Worm (Caenorhabditis elegans) whole organism, young adult: ENCODE data around the gene srsx-18.

Source experiments
- B0019.2 ChIP-seq: fragments of 200-800 bp; sonication (Bioruptor generic); conservative IDR thresholded peaks from 2 replicates; pipeline ENCODE4 v1.3.6; 2022; ENCODE audit warnings: missing genetic modification reagents, missing genetic modification characterization, missing compliant biosample characterization
- C17E4.6 ChIP-seq: fragments of 200-800 bp; sonication (Bioruptor generic); IDR thresholded peaks from 2 replicates; pipeline ENCODE4 v1.3.6; 2022; ENCODE audit warnings: missing genetic modification reagents, missing genetic modification characterization, missing compliant biosample characterization
- D2030.7 ChIP-seq: fragments of 200-800 bp; sonication (Bioruptor generic); IDR thresholded peaks from 2 replicates; pipeline ENCODE4 v1.3.6; 2022; ENCODE audit warnings: missing genetic modification reagents, missing genetic modification characterization, missing compliant biosample characterization
- F22D6.2 ChIP-seq: sonication (generic microtip); optimal IDR thresholded peaks from 2 replicates; lab custom pipeline; 2016; ENCODE audit warnings: mild to moderate bottlenecking, missing genetic modification characterization, missing compliant biosample characterization
- F23B12.7 ChIP-seq: sonication (generic microtip); optimal IDR thresholded peaks from 2 replicates; lab custom pipeline; 2017; ENCODE audit warnings: missing genetic modification characterization, mild to moderate bottlenecking, missing compliant biosample characterization, antibody characterized with exemption, moderate library complexity; ENCODE audit not compliant: insufficient read depth
- F33H1.4 ChIP-seq: fragments of 200-800 bp; sonication (Bioruptor generic); IDR thresholded peaks from 2 replicates; pipeline ENCODE4 v1.3.6; 2022; ENCODE audit warnings: missing genetic modification reagents, missing genetic modification characterization, missing compliant biosample characterization
- K11D2.4 ChIP-seq: fragments of 200-800 bp; sonication (Bioruptor generic); IDR thresholded peaks from 2 replicates; pipeline ENCODE4 v1.3.6; 2022; ENCODE audit warnings: missing genetic modification reagents, missing genetic modification characterization, missing compliant biosample characterization
- Y53F4B.3 ChIP-seq: fragments of 200-800 bp; sonication (Bioruptor generic); IDR thresholded peaks from 2 replicates; pipeline ENCODE4 v1.3.6; 2022; ENCODE audit warnings: missing genetic modification reagents, missing genetic modification characterization, missing compliant biosample characterization
- Y53G8AR.9 ChIP-seq: fragments of 200-800 bp; sonication (Bioruptor generic); conservative IDR thresholded peaks from 2 replicates; pipeline ENCODE4 v1.3.6; 2022; ENCODE audit warnings: missing genetic modification reagents, missing genetic modification characterization, missing compliant biosample characterization
- Y67H2A.10 ChIP-seq: fragments of 200-800 bp; sonication (Bioruptor generic); conservative IDR thresholded peaks from 2 replicates; pipeline ENCODE4 v1.3.6; 2022; ENCODE audit warnings: missing genetic modification reagents, missing genetic modification characterization, missing compliant biosample characterization
- Y95B8A.8 ChIP-seq: fragments of 200-800 bp; sonication (Bioruptor generic); IDR thresholded peaks from 2 replicates; pipeline ENCODE4 v1.3.6; 2022; ENCODE audit warnings: missing genetic modification reagents, missing genetic modification characterization, missing compliant biosample characterization
- aptf-2 ChIP-seq: fragments of 200-800 bp; sonication (Bioruptor generic); conservative IDR thresholded peaks from 2 replicates; pipeline ENCODE4 v1.3.6; 2022; ENCODE audit warnings: missing genetic modification reagents, missing genetic modification characterization, missing compliant biosample characterization
- aptf-3 ChIP-seq: fragments of 200-800 bp; sonication (Bioruptor generic); IDR thresholded peaks from 2 replicates; pipeline ENCODE4 v1.3.6; 2022; ENCODE audit warnings: missing genetic modification characterization, missing compliant biosample characterization
- attf-3 ChIP-seq: fragments of 200-800 bp; sonication (Bioruptor generic); conservative IDR thresholded peaks from 2 replicates; pipeline ENCODE4 v1.3.6; 2022; ENCODE audit warnings: missing genetic modification reagents, missing genetic modification characterization, missing compliant biosample characterization
- attf-6 ChIP-seq: fragments of 200-800 bp; sonication (Bioruptor generic); IDR thresholded peaks from 2 replicates; pipeline ENCODE4 v1.3.6; 2022; ENCODE audit warnings: missing genetic modification reagents, missing genetic modification characterization, missing compliant biosample characterization
- bed-2 ChIP-seq: fragments of 200-800 bp; sonication (Bioruptor generic); IDR thresholded peaks from 2 replicates; pipeline ENCODE4 v1.3.6; 2022; ENCODE audit warnings: missing genetic modification reagents, missing genetic modification characterization, missing compliant biosample characterization
- ccch-3 ChIP-seq: fragments of 200-800 bp; sonication (Bioruptor generic); optimal IDR thresholded peaks from 2 replicates; lab custom pipeline; 2018; ENCODE audit warnings: mild to moderate bottlenecking, missing genetic modification characterization, missing compliant biosample characterization
- ceh-27 ChIP-seq: fragments of 200-800 bp; sonication (Bioruptor generic); optimal IDR thresholded peaks from 2 replicates; lab custom pipeline; 2018; ENCODE audit warnings: mild to moderate bottlenecking, missing genetic modification characterization, moderate library complexity, missing compliant biosample characterization
- ceh-79 ChIP-seq: sonication (generic microtip); optimal IDR thresholded peaks from 2 replicates; lab custom pipeline; 2017; ENCODE audit warnings: mild to moderate bottlenecking, missing genetic modification characterization, missing compliant biosample characterization
- die-1 ChIP-seq: sonication (generic microtip); optimal IDR thresholded peaks from 2 replicates; lab custom pipeline; 2016; ENCODE audit warnings: missing genotype, mild to moderate bottlenecking, missing genetic modification characterization, missing compliant biosample characterization
- dox-1 ChIP-seq: fragments of 200-800 bp; sonication (Bioruptor generic); IDR thresholded peaks from 2 replicates; pipeline ENCODE4 v1.3.6; 2022; ENCODE audit warnings: missing genetic modification reagents, missing genetic modification characterization, missing compliant biosample characterization
- fkh-3 ChIP-seq: sonication (generic microtip); optimal IDR thresholded peaks from 2 replicates; lab custom pipeline; 2016; ENCODE audit warnings: mild to moderate bottlenecking, missing genetic modification characterization, missing compliant biosample characterization
- him-1 ChIP-seq: sonication (generic microtip); optimal IDR thresholded peaks from 2 replicates; lab custom pipeline; 2016; ENCODE audit warnings: missing genotype, missing genetic modification reagents, missing genetic modification characterization, missing compliant biosample characterization
- hrde-1 ChIP-seq: sonication (generic microtip); optimal IDR thresholded peaks from 2 replicates; lab custom pipeline; 2016; ENCODE audit warnings: missing genetic modification characterization, mild to moderate bottlenecking, missing compliant biosample characterization, moderate library complexity, missing genotype, missing genetic modification reagents, borderline replicate concordance
- let-526 ChIP-seq: fragments of 200-800 bp; sonication (Bioruptor generic); IDR thresholded peaks from 2 replicates; pipeline ENCODE4 v1.3.6; 2022; ENCODE audit warnings: missing genetic modification reagents, missing genetic modification characterization, missing compliant biosample characterization
- let-607 ChIP-seq, 2 experiments: fragments of 200-800 bp in 1 of 2; sonication (Bioruptor generic) in 1 of 2; sonication (generic microtip) in 1 of 2; optimal IDR thresholded peaks; 2 replicates each; lab custom pipeline; 2016 to 2018; ENCODE audit warnings: mild to moderate bottlenecking in 2 of 2, missing compliant biosample characterization in 2 of 2, missing genetic modification characterization in 2 of 2, moderate library complexity in 2 of 2, missing genotype in 1 of 2
- lin-26 ChIP-seq: fragments of 200-800 bp; sonication (Bioruptor generic); IDR thresholded peaks from 2 replicates; pipeline ENCODE4 v1.3.6; 2022; ENCODE audit warnings: missing genetic modification reagents, missing genetic modification characterization, missing compliant biosample characterization
- lin-35 ChIP-seq, 3 experiments: fragments of 150-350 bp in 2 of 3; sonication (generic microtip) in 1 of 3; optimal IDR thresholded peaks; 2 replicates each; lab custom pipeline; 2014 to 2018; ENCODE audit warnings: missing biosample characterization in 3 of 3, missing genetic modification characterization in 3 of 3, missing genetic modification reagents in 3 of 3
- lin-40 ChIP-seq: sonication (generic microtip); optimal IDR thresholded peaks from 2 replicates; lab custom pipeline; 2016; ENCODE audit warnings: missing genetic modification characterization, mild to moderate bottlenecking, missing compliant biosample characterization, missing genotype, missing genetic modification reagents
- lsy-27 ChIP-seq: sonication (generic microtip); optimal IDR thresholded peaks from 2 replicates; lab custom pipeline; 2017; ENCODE audit warnings: missing genetic modification characterization, mild to moderate bottlenecking, missing compliant biosample characterization, antibody characterized with exemption, missing genotype, borderline replicate concordance; ENCODE audit not compliant: insufficient read depth
- madf-3 ChIP-seq: fragments of 200-800 bp; sonication (Bioruptor generic); IDR thresholded peaks from 2 replicates; pipeline ENCODE4 v1.3.6; 2022; ENCODE audit warnings: missing genetic modification reagents, missing genetic modification characterization, missing compliant biosample characterization
- madf-6 ChIP-seq: fragments of 200-800 bp; sonication (Bioruptor generic); IDR thresholded peaks from 2 replicates; pipeline ENCODE4 v1.3.6; 2022; ENCODE audit warnings: missing genetic modification reagents, missing genetic modification characterization, missing compliant biosample characterization
- madf-8 ChIP-seq: fragments of 200-800 bp; sonication (Bioruptor generic); conservative IDR thresholded peaks from 2 replicates; pipeline ENCODE4 v1.3.6; 2022; ENCODE audit warnings: missing genetic modification reagents, missing genetic modification characterization, missing compliant biosample characterization
- nhr-179 ChIP-seq: sonication (generic microtip); optimal IDR thresholded peaks from 2 replicates; lab custom pipeline; 2016; ENCODE audit warnings: mild to moderate bottlenecking, missing genetic modification characterization, missing compliant biosample characterization
- nhr-80 ChIP-seq: sonication (generic microtip); optimal IDR thresholded peaks from 2 replicates; lab custom pipeline; 2016; ENCODE audit warnings: missing genetic modification characterization, missing compliant biosample characterization
- nhr-90 ChIP-seq: sonication (generic microtip); optimal IDR thresholded peaks from 2 replicates; lab custom pipeline; 2016; ENCODE audit warnings: missing genotype, mild to moderate bottlenecking, missing genetic modification characterization, missing compliant biosample characterization
- pha-4 ChIP-seq: fragments of 150-350 bp; sonication (generic microtip); optimal IDR thresholded peaks from 2 replicates; lab custom pipeline; 2014; ENCODE audit warnings: missing biosample characterization, missing genetic modification reagents, missing genetic modification characterization
- rcor-1 ChIP-seq: fragments of 200-800 bp; sonication (Bioruptor generic); IDR thresholded peaks from 2 replicates; pipeline ENCODE4 v1.3.6; 2022; ENCODE audit warnings: missing genetic modification reagents, missing genetic modification characterization, missing compliant biosample characterization
- sea-2 ChIP-seq: fragments of 200-800 bp; sonication (Bioruptor generic); IDR thresholded peaks from 2 replicates; pipeline ENCODE4 v1.3.6; 2022; ENCODE audit warnings: missing genetic modification characterization, missing compliant biosample characterization
- snpc-1.3 ChIP-seq: sonication (generic microtip); optimal IDR thresholded peaks from 2 replicates; lab custom pipeline; 2017; ENCODE audit warnings: missing genetic modification characterization, mild to moderate bottlenecking, missing compliant biosample characterization, antibody characterized with exemption, moderate library complexity, missing genotype, missing genetic modification reagents; ENCODE audit not compliant: insufficient read depth
- snpc-4 ChIP-seq, 5 experiments: fragments of 150-350 bp in 1 of 5; sonication (generic microtip) in 4 of 5; optimal IDR thresholded peaks; 2 replicates each; lab custom pipeline; 2014 to 2018; ENCODE audit warnings: missing genetic modification characterization in 5 of 5, missing biosample characterization in 3 of 5, antibody characterized with exemption in 2 of 5, mild to moderate bottlenecking in 2 of 5, missing compliant biosample characterization in 2 of 5, missing genotype in 2 of 5, moderate library complexity in 2 of 5, missing genetic modification reagents in 1 of 5
- somi-1 ChIP-seq: fragments of 200-800 bp; sonication (Bioruptor generic); optimal IDR thresholded peaks from 2 replicates; lab custom pipeline; 2018; ENCODE audit warnings: mild to moderate bottlenecking, missing genetic modification characterization, missing compliant biosample characterization
- tlf-1 ChIP-seq: fragments of 200-800 bp; sonication (Bioruptor generic); optimal IDR thresholded peaks from 2 replicates; lab custom pipeline; 2018; ENCODE audit warnings: mild to moderate bottlenecking, missing genetic modification characterization, missing compliant biosample characterization
- xnd-1 ChIP-seq: sonication (generic microtip); optimal IDR thresholded peaks from 2 replicates; lab custom pipeline; 2016; ENCODE audit warnings: missing genotype, missing genetic modification reagents, missing genetic modification characterization, missing compliant biosample characterization
- zim-3 ChIP-seq: sonication (generic microtip); optimal IDR thresholded peaks from 2 replicates; lab custom pipeline; 2017; ENCODE audit warnings: mild to moderate bottlenecking, missing genetic modification characterization, moderate library complexity, missing compliant biosample characterization
- ztf-18 ChIP-seq: sonication (generic microtip); optimal IDR thresholded peaks from 2 replicates; lab custom pipeline; 2016; ENCODE audit warnings: missing genotype, mild to moderate bottlenecking, missing genetic modification characterization, missing compliant biosample characterization
- ztf-6 ChIP-seq: fragments of 200-800 bp; sonication (Bioruptor generic); IDR thresholded peaks from 2 replicates; pipeline ENCODE4 v1.3.6; 2022; ENCODE audit warnings: missing genetic modification reagents, missing genetic modification characterization, missing compliant biosample characterization

The srsx-18 gene

DNA sequence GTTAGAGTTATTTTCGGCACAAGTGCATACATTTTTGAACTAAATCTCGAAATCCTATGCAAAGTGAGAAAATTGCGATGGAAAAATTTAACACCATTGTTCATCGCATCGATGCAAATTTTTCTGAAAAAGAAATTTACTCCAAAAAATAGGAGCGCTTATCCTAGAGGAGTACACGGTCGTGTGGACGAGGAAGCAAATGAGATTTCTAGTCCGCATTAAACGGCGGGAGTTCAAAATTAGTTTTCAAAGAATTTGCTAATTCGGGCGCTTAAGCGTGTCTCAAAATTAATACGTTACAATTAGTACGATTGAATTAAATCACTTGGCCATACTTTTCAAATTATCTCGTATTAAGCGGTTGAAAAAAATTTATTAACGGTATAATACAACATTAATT, 4.6 kb upstream of the srsx-18 start, which contains the start of gene lrpr-1 (continued):
- TF ChIP-seq xnd-1 (tag; lab: Kevin White, UChicago) (peak; percentile 65), C17E4.6 (no peak), ceh-27 (peak; percentile 89), nhr-90 (no peak), tlf-1 (GFP tag; lab: Kevin White, UChicago) (no peak), somi-1 (GFP tag; lab: Kevin White, UChicago) (peak; percentile 16), sea-2 (0 out of 2 replicates have a peak, but pooled peaks have one; percentile 34), hrde-1 (tag; lab: Kevin White, UChicago) (peak; percentile 60), aptf-3 (GFP tag; lab: Robert Waterston, UW) (no peak), madf-8 (peak; percentile 74), B0019.2 (no peak), ccch-3 (GFP tag; lab: Kevin White, UChicago) (peak; percentile 73), madf-3 (peak; percentile 87), snpc-1.3 (tag; lab: Kevin White, UChicago) (no peak), F23B12.7 (tag; lab: Kevin White, UChicago) (no peak), ztf-18 (tag; lab: Kevin White, UChicago) (peak; percentile 28), bed-2 (GFP tag; lab: Robert Waterston, UW) (peak; percentile 88), die-1 (tag; lab: Kevin White, UChicago) (no peak), nhr-179 (tag; lab: Kevin White, UChicago) (no peak), rcor-1 (GFP tag; lab: Robert Waterston, UW) (peak; percentile 67), F33H1.4 (GFP tag; lab: Robert Waterston, UW) (peak; percentile 70; the same call in 1 of the 2 replicates), attf-3 (GFP tag; lab: Robert Waterston, UW) (peak; percentile 71), dox-1 (GFP tag; lab: Robert Waterston, UW) (no peak), let-607 (tag; optimal IDR thresholded peaks at IDR 0.05; lab: Kevin White, UChicago) (no peak), lin-35 (GFP tag; optimal IDR thresholded peaks at IDR 0.05; lab: Kevin White, UChicago) (peak; percentile 65 to 95 (median 67)), lin-40 (tag; lab: Kevin White, UChicago) (no peak), Y67H2A.10 (GFP tag; lab: Robert Waterston, UW) (peak; percentile 52; the same call in 1 of the 2 replicates), Y53G8AR.9 (GFP tag; lab: Robert Waterston, UW) (no peak), madf-6 (peak; percentile 85), ztf-6 (GFP tag; lab: Robert Waterston, UW) (no peak), F22D6.2 (tag; lab: Kevin White, UChicago) (peak; percentile 48), Y53F4B.3 (GFP tag; lab: Robert Waterston, UW) (no peak), lin-26 (GFP tag; lab: Robert Waterston, UW) (no peak), nhr-80 (tag; lab: Kevin White, UChicago) (no peak), snpc-4 (GFP tag; optimal IDR thresholded peaks at IDR 0.05; lab: Kevin White, UChicago) (no peak), snpc-4 (tag; optimal IDR thresholded peaks at IDR 0.05; lab: Kevin White, UChicago) (peak in 1 of 4 experiments; percentile 18), fkh-3 (tag; lab: Kevin White, UChicago) (no peak), zim-3 (tag; lab: Kevin White, UChicago) (peak; percentile 87), let-526 (GFP tag; lab: Robert Waterston, UW) (0 out of 2 replicates have a peak, but pooled peaks have one; percentile 56), aptf-2 (GFP tag; lab: Robert Waterston, UW) (peak; percentile 79), K11D2.4 (peak; percentile 78), Y95B8A.8 (GFP tag; lab: Robert Waterston, UW) (no peak), him-1 (tag; lab: Kevin White, UChicago) (peak; percentile 62), pha-4 (tag; lab: Kevin White, UChicago) (no peak), lsy-27 (tag; lab: Kevin White, UChicago) (no peak), D2030.7 (GFP tag; lab: Robert Waterston, UW) (no peak), attf-6 (no peak), ceh-79 (tag; lab: Kevin White, UChicago) (no peak)
